Fruit fly (Drosophila melanogaster) whole organism, embryonic: ENCODE data around the gene Evi5.

ENCODE experiments used
- Antp ChIP-seq: fragments of 200-800 bp; sonication (Bioruptor generic); optimal IDR thresholded peaks from 3 replicates; lab custom pipeline; 2016; ENCODE audit warnings: missing biosample characterization, missing genetic modification characterization
- Atf3 ChIP-seq: fragments of 200-800 bp; sonication (Bioruptor generic); optimal IDR thresholded peaks from 3 replicates; lab custom pipeline; 2016; ENCODE audit warnings: missing biosample characterization, missing genetic modification characterization
- Atf6 ChIP-seq: fragments of 200-800 bp; sonication (Bioruptor generic); IDR thresholded peaks from 2 replicates; pipeline ENCODE4 v1.3.6; 2022; ENCODE audit warnings: missing biosample characterization, missing genetic modification characterization
- Awh ChIP-seq: fragments of 200-800 bp; sonication (Bioruptor generic); IDR thresholded peaks from 2 replicates; pipeline ENCODE4, ENCODE4 v1.3.6; 2022; ENCODE audit warnings: missing biosample characterization, missing genetic modification characterization
- BEAF-32 ChIP-seq: fragments of 200-800 bp; sonication (Bioruptor generic); optimal IDR thresholded peaks from 3 replicates; lab custom pipeline; 2017; ENCODE audit warnings: missing biosample characterization, missing genetic modification characterization, mild to moderate bottlenecking, moderate library complexity, missing genetic modification reagents
- C15 ChIP-seq: fragments of 200-800 bp; sonication (Bioruptor generic); IDR thresholded peaks from 3 replicates; pipeline ENCODE4 v1.3.6; 2022; ENCODE audit warnings: missing biosample characterization, missing genetic modification characterization
- CG10209 ChIP-seq: fragments of 200-800 bp; sonication (Bioruptor generic); optimal IDR thresholded peaks from 3 replicates; lab custom pipeline; 2017; ENCODE audit warnings: missing biosample characterization, mild to moderate bottlenecking, missing genetic modification characterization, missing genetic modification reagents
- CG10543 ChIP-seq: fragments of 200-800 bp; sonication (Bioruptor generic); optimal IDR thresholded peaks from 3 replicates; lab custom pipeline; 2017; ENCODE audit warnings: missing biosample characterization, mild to moderate bottlenecking, missing genetic modification characterization, moderate library complexity
- CG10654 ChIP-seq: fragments of 200-800 bp; sonication (Bioruptor generic); optimal IDR thresholded peaks from 2 replicates; lab custom pipeline; 2016; ENCODE audit warnings: missing biosample characterization, missing genetic modification characterization
- CG12104 ChIP-seq: fragments of 200-800 bp; sonication (Bioruptor generic); optimal IDR thresholded peaks from 3 replicates; lab custom pipeline; 2016; ENCODE audit warnings: missing biosample characterization, missing genetic modification characterization
- CG13624 ChIP-seq: fragments of 200-800 bp; sonication (Bioruptor generic); optimal IDR thresholded peaks from 2 replicates; lab custom pipeline; 2016; ENCODE audit warnings: missing biosample characterization, missing genetic modification characterization
- CG1602 ChIP-seq: fragments of 200-800 bp; sonication (Bioruptor generic); optimal IDR thresholded peaks from 3 replicates; lab custom pipeline; 2016; ENCODE audit warnings: missing biosample characterization, missing genetic modification characterization
- CG17361 ChIP-seq: fragments of 200-800 bp; sonication (Bioruptor generic); IDR thresholded peaks from 3 replicates; pipeline ENCODE4 v1.3.6; 2022; ENCODE audit warnings: missing biosample characterization, missing genetic modification characterization
- CG17912 ChIP-seq: fragments of 200-800 bp; sonication (Bioruptor generic); optimal IDR thresholded peaks from 2 replicates; lab custom pipeline; 2018; ENCODE audit warnings: missing biosample characterization, mild to moderate bottlenecking, missing genetic modification characterization
- CG2889 ChIP-seq: fragments of 200-800 bp; sonication (Bioruptor generic); IDR thresholded peaks from 3 replicates; pipeline ENCODE4 v1.3.6; 2022; ENCODE audit warnings: missing biosample characterization, missing genetic modification characterization
- CG32532 ChIP-seq: fragments of 200-800 bp; sonication (Bioruptor generic); IDR thresholded peaks from 2 replicates; pipeline ENCODE4 v1.3.6; 2022; ENCODE audit warnings: missing biosample characterization, missing genetic modification characterization
- CG3281 ChIP-seq: fragments of 200-800 bp; sonication (Bioruptor generic); optimal IDR thresholded peaks from 3 replicates; lab custom pipeline; 2017; ENCODE audit warnings: missing biosample characterization, mild to moderate bottlenecking, missing genetic modification characterization
- CG3847 ChIP-seq: fragments of 200-800 bp; sonication (Bioruptor generic); IDR thresholded peaks from 2 replicates; pipeline ENCODE4 v1.3.6; 2022; ENCODE audit warnings: missing biosample characterization, missing genetic modification characterization
- CG4404 ChIP-seq: fragments of 200-800 bp; sonication (Bioruptor generic); IDR thresholded peaks from 2 replicates; pipeline ENCODE4 v1.3.6; 2022; ENCODE audit warnings: missing biosample characterization, missing genetic modification characterization
- CG4854 ChIP-seq: fragments of 200-800 bp; sonication (Bioruptor generic); optimal IDR thresholded peaks from 2 replicates; lab custom pipeline; 2016; ENCODE audit warnings: missing biosample characterization, missing genetic modification characterization, inconsistent platforms
- CG6254 ChIP-seq: fragments of 200-800 bp; sonication (Bioruptor generic); optimal IDR thresholded peaks from 3 replicates; lab custom pipeline; 2017; ENCODE audit warnings: mild to moderate bottlenecking, missing biosample characterization, missing genetic modification reagents, missing genetic modification characterization
- CG7786 ChIP-seq: fragments of 200-800 bp; sonication (Bioruptor generic); optimal IDR thresholded peaks from 2 replicates; lab custom pipeline; 2016; ENCODE audit warnings: missing biosample characterization, missing genetic modification characterization
- CG7839 ChIP-seq: fragments of 200-800 bp; sonication (Bioruptor generic); optimal IDR thresholded peaks from 3 replicates; lab custom pipeline; 2018; ENCODE audit warnings: missing biosample characterization, mild to moderate bottlenecking, missing genetic modification characterization, moderate library complexity
- CG8765 ChIP-seq: fragments of 200-800 bp; sonication (Bioruptor generic); IDR thresholded peaks from 2 replicates; pipeline ENCODE4 v1.3.6; 2022; ENCODE audit warnings: missing biosample characterization, missing genetic modification characterization
- CrebB ChIP-seq: fragments of 200-800 bp; sonication (Bioruptor generic); optimal IDR thresholded peaks from 3 replicates; lab custom pipeline; 2018; ENCODE audit warnings: missing biosample characterization, mild to moderate bottlenecking, missing genetic modification characterization
- Dbx ChIP-seq: fragments of 200-800 bp; sonication (Bioruptor generic); IDR thresholded peaks from 3 replicates; pipeline ENCODE4 v1.3.6; 2022; ENCODE audit warnings: missing biosample characterization, missing genetic modification characterization
- Ets97D ChIP-seq: fragments of 200-800 bp; sonication (Bioruptor generic); optimal IDR thresholded peaks from 3 replicates; lab custom pipeline; 2016; ENCODE audit warnings: missing biosample characterization, missing genetic modification characterization
- GATAe ChIP-seq: fragments of 200-800 bp; sonication (Bioruptor generic); conservative IDR thresholded peaks from 2 replicates; pipeline ENCODE4 v1.3.6; 2022; ENCODE audit warnings: missing biosample characterization, missing genetic modification characterization
- Hmr ChIP-seq: fragments of 200-800 bp; sonication (Bioruptor generic); optimal IDR thresholded peaks from 3 replicates; lab custom pipeline; 2017; ENCODE audit warnings: mild to moderate bottlenecking, missing biosample characterization, missing genetic modification reagents, missing genetic modification characterization
- Kr ChIP-seq: fragments of 200-800 bp; sonication (Bioruptor generic); optimal IDR thresholded peaks from 2 replicates; lab custom pipeline; 2017; ENCODE audit warnings: missing biosample characterization, mild to moderate bottlenecking, missing genetic modification characterization
- Max ChIP-seq: fragments of 200-800 bp; sonication (Bioruptor generic); optimal IDR thresholded peaks from 2 replicates; lab custom pipeline; 2016; ENCODE audit warnings: missing biosample characterization, mild to moderate bottlenecking, missing genetic modification characterization
- Rfx ChIP-seq: fragments of 200-800 bp; sonication (Bioruptor generic); IDR thresholded peaks from 2 replicates; pipeline ENCODE4 v1.3.6; 2022; ENCODE audit warnings: missing biosample characterization, missing genetic modification characterization
- Spps ChIP-seq: fragments of 200-800 bp; sonication (Bioruptor generic); optimal IDR thresholded peaks from 2 replicates; lab custom pipeline; 2018; ENCODE audit warnings: missing biosample characterization, mild to moderate bottlenecking, missing genetic modification characterization
- ab ChIP-seq: fragments of 200-800 bp; sonication (Bioruptor generic); optimal IDR thresholded peaks from 2 replicates; lab custom pipeline; 2016; ENCODE audit warnings: missing biosample characterization, missing genetic modification characterization
- bcd ChIP-seq: fragments of 200-800 bp; sonication (Bioruptor generic); optimal IDR thresholded peaks from 2 replicates; lab custom pipeline; 2017; ENCODE audit warnings: missing biosample characterization, mild to moderate bottlenecking, missing genetic modification characterization
- cato ChIP-seq: fragments of 200-800 bp; sonication (Bioruptor generic); optimal IDR thresholded peaks from 2 replicates; lab custom pipeline; 2016; ENCODE audit warnings: missing biosample characterization, missing genetic modification characterization, borderline replicate concordance
- danr ChIP-seq: fragments of 200-800 bp; sonication (Bioruptor generic); IDR thresholded peaks from 2 replicates; pipeline ENCODE4 v1.3.6; 2022; ENCODE audit warnings: missing biosample characterization, missing genetic modification characterization
- emc ChIP-seq: fragments of 200-800 bp; sonication (Bioruptor generic); optimal IDR thresholded peaks from 2 replicates; lab custom pipeline; 2016; ENCODE audit warnings: missing biosample characterization, missing genetic modification characterization
- ems ChIP-seq: fragments of 200-800 bp; sonication (Bioruptor generic); optimal IDR thresholded peaks from 3 replicates; lab custom pipeline; 2016; ENCODE audit warnings: missing biosample characterization, missing genetic modification characterization
- esg ChIP-seq: fragments of 200-800 bp; sonication (Bioruptor generic); conservative IDR thresholded peaks from 2 replicates; pipeline ENCODE4 v1.3.6; 2022; ENCODE audit warnings: missing biosample characterization, missing genetic modification characterization
- gro ChIP-seq: fragments of 200-800 bp; sonication (Bioruptor generic); optimal IDR thresholded peaks from 2 replicates; lab custom pipeline; 2016; ENCODE audit warnings: missing biosample characterization, missing genetic modification characterization
- hb ChIP-seq: fragments of 200-800 bp; sonication (Bioruptor generic); IDR thresholded peaks from 3 replicates; pipeline ENCODE4 v1.3.6; 2022; ENCODE audit warnings: missing biosample characterization, missing genetic modification characterization; ENCODE audit not compliant: partially characterized antibody
- hth ChIP-seq: fragments of >200 bp; optimal IDR thresholded peaks from 2 replicates; lab custom pipeline; 2017; ENCODE audit warnings: inconsistent platforms
- kni ChIP-seq: fragments of 200-800 bp; sonication (Bioruptor generic); optimal IDR thresholded peaks from 3 replicates; lab custom pipeline; 2017; ENCODE audit warnings: mild to moderate bottlenecking, missing biosample characterization, missing genetic modification reagents, missing genetic modification characterization
- lola ChIP-seq, 3 experiments: fragments of >200 bp in 2 of 3; fragments of 200-800 bp in 1 of 3; sonication (Bioruptor generic) in 1 of 3; optimal IDR thresholded peaks; 2 replicates each; lab custom pipeline; 2017 to 2019; ENCODE audit warnings: missing biosample characterization in 3 of 3, missing genetic modification characterization in 3 of 3, mild to moderate bottlenecking in 1 of 3, moderate library complexity in 1 of 3
- repo ChIP-seq: fragments of 200-800 bp; sonication (Bioruptor generic); optimal IDR thresholded peaks from 2 replicates; lab custom pipeline; 2016; ENCODE audit warnings: missing biosample characterization, missing genetic modification characterization
- salm ChIP-seq: fragments of 200-800 bp; sonication (Bioruptor generic); optimal IDR thresholded peaks from 2 replicates; lab custom pipeline; 2018; ENCODE audit warnings: missing biosample characterization, mild to moderate bottlenecking, missing genetic modification characterization
- slbo ChIP-seq: fragments of 200-800 bp; sonication (Bioruptor generic); IDR thresholded peaks from 2 replicates; pipeline ENCODE4 v1.3.6; 2022; ENCODE audit warnings: missing biosample characterization, missing genetic modification characterization
- slp2 ChIP-seq: fragments of 200-800 bp; sonication (Bioruptor generic); optimal IDR thresholded peaks from 2 replicates; lab custom pipeline; 2016; ENCODE audit warnings: missing biosample characterization, missing genetic modification characterization
- sqz ChIP-seq: fragments of 200-800 bp; sonication (Bioruptor generic); optimal IDR thresholded peaks from 3 replicates; lab custom pipeline; 2018; ENCODE audit warnings: missing biosample characterization, mild to moderate bottlenecking, missing genetic modification characterization
- tll ChIP-seq, 2 experiments: fragments of 200-800 bp in 1 of 2; fragments of >200 bp in 1 of 2; sonication (Bioruptor generic) in 1 of 2; optimal IDR thresholded peaks; 2 replicates each; lab custom pipeline; 2017 to 2019; ENCODE audit warnings: missing biosample characterization in 2 of 2, missing genetic modification characterization in 2 of 2, mild to moderate bottlenecking in 1 of 2, moderate library complexity in 1 of 2

Evi5 gene

DNA sequence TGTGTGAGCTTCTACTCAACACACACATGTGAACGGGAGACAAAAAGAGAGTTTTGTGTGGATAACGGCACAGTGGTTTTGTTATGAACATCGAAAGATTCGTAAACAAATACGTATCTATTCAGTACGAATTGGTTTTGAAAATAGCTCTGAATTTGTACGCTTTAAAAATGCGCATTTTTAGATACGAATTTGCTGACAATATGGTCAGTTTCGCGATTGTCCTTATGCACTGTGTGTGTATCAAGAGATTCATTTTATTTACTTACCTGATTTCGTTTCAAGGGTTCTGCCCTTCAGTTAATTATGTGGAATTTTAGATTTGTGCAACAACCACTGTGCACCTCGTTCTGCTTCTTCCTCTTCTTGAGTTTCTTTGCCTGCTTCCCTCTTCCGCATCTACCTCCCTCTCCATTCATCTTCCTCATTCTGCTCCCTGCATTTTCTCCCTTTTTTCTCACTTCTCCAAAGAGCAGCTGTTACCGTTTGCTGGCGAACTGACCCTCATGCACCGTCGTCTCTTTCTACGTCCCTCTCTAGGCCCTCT lies 40.6 kb upstream of the Evi5 start (continued):
- TF ChIP-seq CG4854 (GFP tag; lab: Kevin White, UChicago) (no peak), CG6254 (GFP tag; lab: Kevin White, UChicago) (peak; percentile 78), Dbx (GFP tag; lab: Robert Waterston, UW) (no peak), slbo (peak; percentile 54), CG10209 (peak; percentile 75), cato (peak; percentile 66), kni (GFP tag; lab: Kevin White, UChicago) (peak; percentile 73), Atf6 (GFP tag; lab: Robert Waterston, UW) (no peak), CG10543 (GFP tag; lab: Kevin White, UChicago) (no peak), BEAF-32 (GFP tag; lab: Kevin White, UChicago) (no peak), esg (peak; percentile 55), CG17361 (GFP tag; lab: Robert Waterston, UW) (peak; percentile 90), Antp (peak; percentile 73), CG10654 (peak; percentile 52), Hmr (GFP tag; lab: Kevin White, UChicago) (no peak), hb (GFP tag; lab: Robert Waterston, UW) (no peak), Kr (peak; percentile 37), hth (lab: Kevin White, UChicago) (no peak), CG3281 (GFP tag; lab: Kevin White, UChicago) (peak; percentile 39), slp2 (peak; percentile 70), CG17912 (no peak), danr (GFP tag; lab: Robert Waterston, UW) (no peak), sqz (GFP tag; lab: Kevin White, UChicago) (peak; percentile 54), Rfx (GFP tag; lab: Robert Waterston, UW) (peak; percentile 41), CG13624 (GFP tag; lab: Kevin White, UChicago) (peak; percentile 40), Atf3 (GFP tag; lab: Kevin White, UChicago) (peak; percentile 60), salm (tag; lab: Kevin White, UChicago) (peak; percentile 43), CG12104 (peak; percentile 55), tll (GFP tag; optimal IDR thresholded peaks at IDR 0.05; lab: Kevin White, UChicago) (no peak), lola (GFP tag; optimal IDR thresholded peaks at IDR 0.05; lab: Kevin White, UChicago) (peak in 1 of 3 experiments; percentile 91), GATAe (no peak), bcd (GFP tag; lab: Kevin White, UChicago) (peak; percentile 56), CG3847 (GFP tag; lab: Robert Waterston, UW) (no peak), Ets97D (GFP tag; lab: Kevin White, UChicago) (peak; percentile 11), ems (GFP tag; lab: Kevin White, UChicago) (peak; percentile 32), emc (GFP tag; lab: Kevin White, UChicago) (no peak), Spps (tag; lab: Kevin White, UChicago) (peak; percentile 75), CG32532 (no peak), CrebB (tag; lab: Kevin White, UChicago) (peak; percentile 6), CG8765 (GFP tag; lab: Robert Waterston, UW) (peak; percentile 71), Max (GFP tag; lab: Kevin White, UChicago) (peak; percentile 52), Awh (GFP tag; lab: Robert Waterston, UW) (no peak), CG2889 (GFP tag; lab: Robert Waterston, UW) (no peak), gro (GFP tag; lab: Kevin White, UChicago) (no peak), repo (peak; percentile 54), CG1602 (GFP tag; lab: Kevin White, UChicago) (peak; percentile 70), ab (GFP tag; lab: Kevin White, UChicago) (no peak), CG4404 (GFP tag; lab: Robert Waterston, UW) (peak; percentile 72), C15 (no peak), CG7786 (peak; percentile 57), CG7839 (tag; lab: Kevin White, UChicago) (peak; percentile 77)
